Fruit fly (Drosophila melanogaster): ENCODE results near the gene CG12017.

dm6 chr3L:3261642-3262041 lies 18.4 kb upstream of the CG12017 start:
- no peak for TF ChIP-seq cnc (optimal IDR thresholded peaks at IDR 0.05)
- no peak for TF ChIP-seq Crg-1 (GFP tag; optimal IDR thresholded peaks at IDR 0.05)
- no peak for TF ChIP-seq ovo (GFP tag; optimal IDR thresholded peaks at IDR 0.05)
- TF ChIP-seq pad (GFP tag; optimal IDR thresholded peaks at IDR 0.05), result no peak
- TF ChIP-seq cic (GFP tag; optimal IDR thresholded peaks at IDR 0.05), result no peak
- TF ChIP-seq CG7101 (tag; optimal IDR thresholded peaks at IDR 0.05), result no peak
- no peak for TF ChIP-seq CG7045 (GFP tag; optimal IDR thresholded peaks at IDR 0.05)
- no peak for TF ChIP-seq Hr96 (GFP tag; optimal IDR thresholded peaks at IDR 0.05)
- no peak for TF ChIP-seq Clk (GFP tag; optimal IDR thresholded peaks at IDR 0.05)
- TF ChIP-seq bab1 (GFP tag; optimal IDR thresholded peaks at IDR 0.05), result no peak
- no peak for TF ChIP-seq tj (GFP tag; optimal IDR thresholded peaks at IDR 0.05)
- TF ChIP-seq toe (GFP tag; optimal IDR thresholded peaks at IDR 0.05), result no peak
